Worm (Caenorhabditis elegans) whole organism, L2 larva: Measurements from ENCODE around the gene pzf-1.

Experiments
- R02D3.7 ChIP-seq: fragments of 150-350 bp; optimal IDR thresholded peaks from 2 replicates; lab custom pipeline; 2014; ENCODE audit warnings: missing biosample characterization, missing genetic modification characterization
- Y55F3AM.14 ChIP-seq: fragments of 200-800 bp; sonication (Bioruptor generic); optimal IDR thresholded peaks from 2 replicates; lab custom pipeline; 2018; ENCODE audit warnings: mild to moderate bottlenecking, missing genetic modification characterization, missing compliant biosample characterization
- alr-1 ChIP-seq: fragments of 150-350 bp; optimal IDR thresholded peaks from 2 replicates; lab custom pipeline; 2014; ENCODE audit warnings: missing biosample characterization, missing genetic modification characterization
- fos-1 ChIP-seq: fragments of 150-350 bp; optimal IDR thresholded peaks from 2 replicates; lab custom pipeline; 2014; ENCODE audit warnings: missing biosample characterization, missing genetic modification characterization
- sma-9 ChIP-seq, 2 experiments: fragments of 150-350 bp in 1 of 2; sonication (generic microtip) in 1 of 2; optimal IDR thresholded peaks; 2 replicates each; lab custom pipeline; 2014 to 2016; ENCODE audit warnings: missing genetic modification characterization in 2 of 2, mild to moderate bottlenecking in 1 of 2, missing biosample characterization in 1 of 2, missing compliant biosample characterization in 1 of 2, missing genetic modification reagents in 1 of 2, moderate library complexity in 1 of 2

pzf-1 gene

ce11 chrV:15880033-15880432 lies 48.2 kb downstream of the pzf-1 start:
- TF ChIP-seq fos-1 (tag; lab: Kevin White, UChicago): peak; percentile 76
- TF ChIP-seq Y55F3AM.14: peak; percentile 1
- TF ChIP-seq alr-1 (tag; lab: Kevin White, UChicago): no peak
- TF ChIP-seq R02D3.7 (tag; lab: Kevin White, UChicago): no peak
- peak; percentile 20 for TF ChIP-seq sma-9 (GFP tag; optimal IDR thresholded peaks at IDR 0.05; lab: Kevin White, UChicago)
- no peak for TF ChIP-seq sma-9 (tag; optimal IDR thresholded peaks at IDR 0.05; lab: Kevin White, UChicago)

- no peak for TF ChIP-seq alr-1 (tag; lab: Kevin White, UChicago)
These were observed 48.7 kb downstream of the pzf-1 start, which contains the start of gene nhr-84 for ce11 chrV:15879508-15879907. Gene nhr-84 (minus strand): TSS chrV:15879608.
